Worm (Caenorhabditis elegans): ENCODE results near the gene F16H6.4.
"Not testable (repeated sequence)": the region's sequence is repeated elsewhere in the genome, so short reads cannot be mapped to it uniquely, and the experiment has no call there.

DNA sequence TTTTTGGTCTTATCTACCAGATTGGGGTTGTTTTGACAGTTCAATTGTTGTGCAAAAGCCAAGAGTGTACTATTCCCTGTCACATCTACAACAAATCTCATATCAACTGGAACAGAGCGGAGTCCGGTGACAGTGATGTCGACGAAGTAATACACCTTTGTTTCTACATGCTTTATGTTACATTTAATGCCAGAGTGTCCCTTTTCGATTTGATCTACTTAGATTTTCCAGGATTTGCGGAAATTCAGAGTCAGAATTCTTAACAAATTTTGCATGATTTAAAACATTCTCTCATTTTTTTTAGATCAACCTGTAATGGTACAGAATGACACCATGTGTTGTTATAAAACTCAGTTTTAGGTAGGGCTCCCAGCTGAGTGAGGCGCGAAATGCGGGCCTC, 17.7 kb downstream of the F16H6.4 start, which contains the start of gene F16H6.8:
- not testable (repeated sequence) for TF ChIP-seq cog-1 (tag; optimal IDR thresholded peaks at IDR 0.05); flt-1 (GFP tag; IDR thresholded peaks at IDR 0.05); T22C8.4 (GFP tag; IDR thresholded peaks at IDR 0.05); klf-2 (GFP tag; conservative IDR thresholded peaks at IDR 0.05); ztf-29 (GFP tag; IDR thresholded peaks at IDR 0.05); ref-1 (GFP tag; conservative IDR thresholded peaks at IDR 0.05); tab-1 (GFP tag; IDR thresholded peaks at IDR 0.05)

Data from whole organism, midembryonic.